Worm (Caenorhabditis elegans): ENCODE measurements around the gene nhr-177.

The nhr-177 gene

DNA sequence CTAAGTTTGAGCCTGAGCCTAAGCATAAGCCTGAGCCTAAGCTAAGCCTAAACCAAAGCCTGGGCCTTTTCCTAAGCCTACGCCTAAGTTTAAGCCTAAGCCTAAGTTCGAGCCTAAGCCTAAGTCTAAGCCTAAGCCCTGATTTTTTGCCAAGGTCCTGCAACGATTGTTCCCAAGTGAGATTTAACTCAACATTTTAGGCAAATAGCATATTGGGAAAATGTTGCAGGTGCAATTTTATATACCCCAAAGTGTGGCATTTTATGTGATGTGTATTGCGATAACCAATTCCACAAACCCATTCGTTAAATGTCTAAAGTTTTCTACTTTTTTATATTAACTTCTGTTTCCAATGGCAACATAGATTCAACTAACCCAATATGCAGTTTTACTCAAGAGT lies 52.2 kb downstream of the nhr-177 start, which contains the start of gene irld-40:
Gene irld-40, plus strand, starts transcription at position 301 of the 400 bp plus-strand sequence.
- TF ChIP-seq madf-8 (GFP tag; conservative IDR thresholded peaks at IDR 0.05) (no peak), hsf-1 (GFP tag; IDR thresholded peaks at IDR 0.05) (0 out of 2 replicates have a peak, but pooled peaks have one; percentile 32)
